Worm (Caenorhabditis elegans) whole organism, L3 larva: Measurements from ENCODE around the gene atln-1.
"Not testable (repeated sequence)": the region's sequence is repeated elsewhere in the genome, so short reads cannot be mapped to it uniquely, and the experiment has no call there.

Experiments
- R02D3.7 ChIP-seq: fragments of 150-350 bp; optimal IDR thresholded peaks from 2 replicates; lab custom pipeline; 2014; ENCODE audit warnings: missing biosample characterization, missing genetic modification characterization
- ZK546.5 ChIP-seq: sonication (generic microtip); optimal IDR thresholded peaks from 2 replicates; lab custom pipeline; 2017; ENCODE audit warnings: missing biosample characterization, missing genetic modification characterization
- ama-1 ChIP-seq: fragments of 150-350 bp; optimal IDR thresholded peaks from 2 replicates; lab custom pipeline; 2018
- ceh-16 ChIP-seq: sonication (generic microtip); optimal IDR thresholded peaks from 2 replicates; lab custom pipeline; 2017; ENCODE audit warnings: missing biosample characterization, missing genetic modification characterization
- ceh-28 ChIP-seq: fragments of 150-350 bp; optimal IDR thresholded peaks from 2 replicates; lab custom pipeline; 2014; ENCODE audit warnings: missing biosample characterization, missing genetic modification reagents, missing genetic modification characterization
- ceh-82 ChIP-seq: fragments of 150-350 bp; optimal IDR thresholded peaks from 2 replicates; lab custom pipeline; 2014; ENCODE audit warnings: missing biosample characterization, missing genetic modification characterization
- ceh-9 ChIP-seq: sonication (generic microtip); optimal IDR thresholded peaks from 2 replicates; lab custom pipeline; 2018; ENCODE audit warnings: missing biosample characterization, missing genetic modification characterization
- daf-12 ChIP-seq: fragments of 150-350 bp; optimal IDR thresholded peaks from 2 replicates; lab custom pipeline; 2014; ENCODE audit warnings: missing biosample characterization, missing genetic modification reagents, missing genetic modification characterization
- egl-27 ChIP-seq: sonication (generic microtip); optimal IDR thresholded peaks from 4 replicates; lab custom pipeline; 2017; ENCODE audit warnings: missing biosample characterization, missing genetic modification reagents, missing genetic modification characterization
- egl-5 ChIP-seq: fragments of 150-350 bp; optimal IDR thresholded peaks from 2 replicates; lab custom pipeline; 2017; ENCODE audit warnings: missing biosample characterization, missing genetic modification reagents, missing genetic modification characterization, inconsistent platforms
- elt-1 ChIP-seq: fragments of 150-350 bp; optimal IDR thresholded peaks from 2 replicates; lab custom pipeline; 2014; ENCODE audit warnings: missing biosample characterization, missing genetic modification characterization
- elt-2 ChIP-seq: sonication (generic microtip); optimal IDR thresholded peaks from 2 replicates; lab custom pipeline; 2016; ENCODE audit warnings: missing genetic modification reagents, mild to moderate bottlenecking, missing genetic modification characterization, missing compliant biosample characterization
- eor-1 ChIP-seq, 2 experiments: fragments of 150-350 bp; optimal IDR thresholded peaks; 2 replicates each; lab custom pipeline; 2014 to 2018; ENCODE audit warnings: missing biosample characterization in 2 of 2, missing genetic modification characterization in 2 of 2
- fkh-10 ChIP-seq: sonication (generic microtip); optimal IDR thresholded peaks from 2 replicates; lab custom pipeline; 2017; ENCODE audit warnings: missing biosample characterization, missing genetic modification reagents, missing genetic modification characterization
- fkh-2 ChIP-seq: fragments of 150-350 bp; optimal IDR thresholded peaks from 2 replicates; lab custom pipeline; 2014; ENCODE audit warnings: missing biosample characterization, missing genetic modification reagents, missing genetic modification characterization
- fos-1 ChIP-seq: fragments of 150-350 bp; optimal IDR thresholded peaks from 2 replicates; lab custom pipeline; 2014; ENCODE audit warnings: missing biosample characterization, missing genetic modification characterization
- hmg-11 ChIP-seq: sonication (generic microtip); optimal IDR thresholded peaks from 2 replicates; lab custom pipeline; 2016; ENCODE audit warnings: missing genetic modification characterization, missing compliant biosample characterization
- jun-1 ChIP-seq: fragments of 150-350 bp; optimal IDR thresholded peaks from 2 replicates; lab custom pipeline; 2014; ENCODE audit warnings: missing biosample characterization, missing genetic modification reagents, missing genetic modification characterization
- lin-15B ChIP-seq: fragments of 150-350 bp; optimal IDR thresholded peaks from 2 replicates; lab custom pipeline; 2014; ENCODE audit warnings: missing biosample characterization, missing genetic modification characterization
- lin-39 ChIP-seq: fragments of 150-350 bp; optimal IDR thresholded peaks from 2 replicates; lab custom pipeline; 2018; ENCODE audit warnings: missing biosample characterization, missing genetic modification reagents, missing genetic modification characterization
- lsy-12 ChIP-seq: sonication (generic microtip); optimal IDR thresholded peaks from 2 replicates; lab custom pipeline; 2016; ENCODE audit warnings: mild to moderate bottlenecking, missing genetic modification characterization, missing compliant biosample characterization
- mml-1 ChIP-seq: fragments of 150-350 bp; sonication (generic microtip); optimal IDR thresholded peaks from 3 replicates; lab custom pipeline; 2014; ENCODE audit warnings: missing biosample characterization, missing genetic modification characterization
- nfya-1 ChIP-seq: sonication (generic microtip); optimal IDR thresholded peaks from 2 replicates; lab custom pipeline; 2017; ENCODE audit warnings: missing genetic modification characterization, mild to moderate bottlenecking, missing compliant biosample characterization, antibody characterized with exemption, moderate library complexity; ENCODE audit not compliant: insufficient read depth
- nhr-11 ChIP-seq: fragments of 150-350 bp; optimal IDR thresholded peaks from 2 replicates; lab custom pipeline; 2014; ENCODE audit warnings: missing biosample characterization, missing genetic modification characterization
- nhr-12 ChIP-seq: fragments of 150-350 bp; optimal IDR thresholded peaks from 2 replicates; lab custom pipeline; 2014; ENCODE audit warnings: missing biosample characterization, missing genetic modification characterization
- nhr-23 ChIP-seq: fragments of 150-350 bp; optimal IDR thresholded peaks from 2 replicates; lab custom pipeline; 2014; ENCODE audit warnings: missing biosample characterization, missing genetic modification reagents, missing genetic modification characterization
- nhr-237 ChIP-seq: fragments of 150-350 bp; optimal IDR thresholded peaks from 2 replicates; lab custom pipeline; 2014; ENCODE audit warnings: missing biosample characterization, missing genetic modification characterization
- nhr-25 ChIP-seq: sonication (generic microtip); optimal IDR thresholded peaks from 2 replicates; lab custom pipeline; 2017; ENCODE audit warnings: missing biosample characterization, missing genetic modification characterization
- nhr-28 ChIP-seq: fragments of 150-350 bp; optimal IDR thresholded peaks from 2 replicates; lab custom pipeline; 2014; ENCODE audit warnings: missing biosample characterization, missing genetic modification characterization
- nhr-67 ChIP-seq: fragments of 150-350 bp; optimal IDR thresholded peaks from 2 replicates; lab custom pipeline; 2014; ENCODE audit warnings: missing biosample characterization, missing genetic modification characterization
- nhr-76 ChIP-seq: fragments of 150-350 bp; sonication (generic microtip); optimal IDR thresholded peaks from 5 replicates; lab custom pipeline; 2014; ENCODE audit warnings: missing biosample characterization, missing genetic modification characterization
- pha-4 ChIP-seq: fragments of 150-350 bp; optimal IDR thresholded peaks from 2 replicates; lab custom pipeline; 2014; ENCODE audit warnings: missing biosample characterization, missing genetic modification reagents, missing genetic modification characterization
- pqm-1 ChIP-seq: fragments of 150-350 bp; optimal IDR thresholded peaks from 2 replicates; lab custom pipeline; 2017; ENCODE audit warnings: missing biosample characterization, missing genetic modification characterization, inconsistent platforms
- sea-2 ChIP-seq: fragments of 150-350 bp; sonication (generic microtip); optimal IDR thresholded peaks from 4 replicates; lab custom pipeline; 2014; ENCODE audit warnings: missing biosample characterization, missing genetic modification reagents, missing genetic modification characterization
- snpc-4 ChIP-seq: fragments of 150-350 bp; optimal IDR thresholded peaks from 2 replicates; lab custom pipeline; 2014; ENCODE audit warnings: missing biosample characterization, missing genetic modification characterization
- tbx-2 ChIP-seq: sonication (generic microtip); optimal IDR thresholded peaks from 2 replicates; lab custom pipeline; 2016; ENCODE audit warnings: mild to moderate bottlenecking, missing genetic modification characterization, missing compliant biosample characterization
- unc-62 ChIP-seq: fragments of 150-350 bp; sonication (generic microtip); optimal IDR thresholded peaks from 4 replicates; lab custom pipeline; 2014; ENCODE audit warnings: missing biosample characterization, missing genetic modification reagents, missing genetic modification characterization
- zag-1 ChIP-seq: fragments of 150-350 bp; optimal IDR thresholded peaks from 2 replicates; lab custom pipeline; 2014; ENCODE audit warnings: missing biosample characterization, missing genetic modification characterization
- ztf-4 ChIP-seq: fragments of 150-350 bp; optimal IDR thresholded peaks from 2 replicates; lab custom pipeline; 2014; ENCODE audit warnings: missing biosample characterization, missing genetic modification characterization

Gene atln-1

ce11 chrIV:2799389-2799788 lies 10.9 kb downstream of the atln-1 start, which contains the start of gene Y54G2A.10:
Gene Y54G2A.10 (plus strand): TSS chrIV:2799689.
- no peak for TF ChIP-seq eor-1 (tag; optimal IDR thresholded peaks at IDR 0.05; lab: Kevin White, UChicago)
- TF ChIP-seq nhr-25 (tag; lab: Kevin White, UChicago): no peak
- TF ChIP-seq ceh-82 (tag; lab: Kevin White, UChicago): no peak
- no peak for TF ChIP-seq snpc-4 (tag; lab: Kevin White, UChicago)
- no peak for TF ChIP-seq R02D3.7 (tag; lab: Kevin White, UChicago)
- no peak for TF ChIP-seq nhr-76 (tag; lab: Kevin White, UChicago)
- no peak for TF ChIP-seq nhr-12 (tag; lab: Kevin White, UChicago)
- no peak for TF ChIP-seq egl-27 (tag; lab: Kevin White, UChicago)
- TF ChIP-seq ztf-4 (tag; lab: Kevin White, UChicago): no peak
- TF ChIP-seq tbx-2: no peak
- TF ChIP-seq pqm-1 (tag; lab: Kevin White, UChicago): no peak

- TF ChIP-seq egl-5 (tag; lab: Kevin White, UChicago): no peak
- no peak for TF ChIP-seq ceh-28 (tag; lab: Kevin White, UChicago)
- TF ChIP-seq nhr-67 (tag; lab: Kevin White, UChicago): no peak
- no peak for TF ChIP-seq nhr-28 (tag; lab: Kevin White, UChicago)
- TF ChIP-seq zag-1 (tag; lab: Kevin White, UChicago): no peak
- TF ChIP-seq jun-1 (tag; lab: Kevin White, UChicago): no peak
- TF ChIP-seq nhr-237 (tag; lab: Kevin White, UChicago): no peak
- TF ChIP-seq elt-1 (tag; lab: Kevin White, UChicago): no peak
- no peak for TF ChIP-seq ama-1 (lab: Kevin White, UChicago)
- TF ChIP-seq nhr-23 (tag; lab: Kevin White, UChicago): no peak
- no peak for TF ChIP-seq sea-2 (GFP tag; lab: Kevin White, UChicago)
- no peak for TF ChIP-seq ZK546.5
- no peak for TF ChIP-seq fkh-10
Measured at ce11 chrIV:2799890-2800289, 11.4 kb downstream of the atln-1 start.

ce11 chrIV:2801004-2801403 lies 12.5 kb downstream of the atln-1 start:
- TF ChIP-seq elt-2 (tag; lab: Kevin White, UChicago) (peak; percentile 19), daf-12 (tag; lab: Kevin White, UChicago) (no peak), hmg-11 (peak; percentile 16), ceh-16 (tag; lab: Kevin White, UChicago) (no peak), fkh-2 (tag; lab: Kevin White, UChicago) (no peak), lin-15B (tag; lab: Kevin White, UChicago) (peak; percentile 14), nhr-23 (tag; lab: Kevin White, UChicago) (no peak), nfya-1 (tag; lab: Kevin White, UChicago) (peak; percentile 16)

ce11 chrIV:2801558-2801957 lies 13.1 kb downstream of the atln-1 start, which contains the start of gene Y54G2A.44:
Gene Y54G2A.44 (plus strand): TSS chrIV:2801858.
- not testable (repeated sequence) for TF ChIP-seq lsy-12 (tag; lab: Kevin White, UChicago); fos-1; eor-1 (tag; optimal IDR thresholded peaks at IDR 0.05; lab: Kevin White, UChicago)

ce11 chrIV:2802193-2802592 lies 13.7 kb downstream of the atln-1 start:
- TF ChIP-seq pha-4 (peak; percentile 12), unc-62 (GFP tag; lab: Kevin White, UChicago) (no peak), ceh-9 (tag; lab: Kevin White, UChicago) (no peak), elt-2 (tag; lab: Kevin White, UChicago) (peak; percentile 6), egl-5 (tag; lab: Kevin White, UChicago) (no peak), ceh-16 (tag; lab: Kevin White, UChicago) (no peak), nhr-23 (tag; lab: Kevin White, UChicago) (no peak), nfya-1 (tag; lab: Kevin White, UChicago) (peak; percentile 2), ama-1 (lab: Kevin White, UChicago) (no peak), pqm-1 (tag; lab: Kevin White, UChicago) (no peak), lin-39 (tag; lab: Kevin White, UChicago) (no peak), mml-1 (tag; lab: Kevin White, UChicago) (no peak), nhr-11 (tag; lab: Kevin White, UChicago) (no peak)
- TF ChIP-seq, all 47 proteins: peak for 3
